Fruit fly (Drosophila melanogaster): ENCODE measurements around the gene CG7430.
"Not testable (repeated sequence)": the region's sequence is repeated elsewhere in the genome, so short reads cannot be mapped to it uniquely, and the experiment has no call there.

CG7430 gene

dm6 chr3L:17846982-17847355 is 253 bp downstream of the CG7430 start:
- TF ChIP-seq noc (tag; optimal IDR thresholded peaks at IDR 0.05), result no peak

dm6 chr3L:17849517-17849916 is 2.8 kb downstream of the CG7430 start, which contains the start of gene TrpRS-m:
TrpRS-m (plus strand) TSS chr3L:17849727.
- no peak for TF ChIP-seq noc (tag; optimal IDR thresholded peaks at IDR 0.05)

- TF ChIP-seq noc (tag; optimal IDR thresholded peaks at IDR 0.05), result peak; percentile 94
Observed at dm6 chr3L:17856655-17857479, 10.2 kb downstream of the CG7430 start, which contains the start of gene CG5535. CG5535 (minus strand) TSS chr3L:17856794.

dm6 chr3L:17858174-17858573 is 11.5 kb downstream of the CG7430 start, which contains the start of gene CG34002:
CG34002 (plus strand) TSS chr3L:17858474.
- TF ChIP-seq noc (tag; optimal IDR thresholded peaks at IDR 0.05), result not testable (repeated sequence)

DNA sequence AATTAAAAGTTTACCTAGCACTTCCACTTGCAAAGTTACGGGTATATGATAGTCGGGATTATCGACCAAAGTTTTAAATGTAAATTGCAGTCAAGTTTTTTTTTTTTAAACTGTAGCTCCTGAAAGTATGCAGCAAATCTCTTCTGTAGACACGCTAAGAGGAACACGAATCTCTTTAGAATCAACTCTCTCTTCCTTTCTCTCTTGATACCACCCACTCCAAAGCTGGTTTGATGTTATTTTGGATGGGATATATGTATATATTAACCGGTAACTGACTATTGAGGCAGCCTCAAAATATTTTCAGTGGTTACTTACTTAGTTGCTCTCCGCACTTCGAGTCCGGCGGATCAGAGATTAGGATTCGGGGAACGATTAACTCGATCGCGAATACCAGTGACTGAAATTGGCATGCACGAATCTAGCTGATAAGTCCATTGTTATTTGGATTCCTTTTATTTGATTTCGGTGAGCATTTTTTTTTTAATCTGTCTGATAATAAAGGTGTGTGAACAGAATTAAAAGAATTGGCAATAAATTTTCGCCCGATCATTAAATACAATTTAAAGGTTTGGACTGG is 32.2 kb downstream of the CG7430 start, which contains the start of gene CG7408:
CG7408 (plus strand) TSS at position 316 of the 580 bp plus-strand sequence.
- TF ChIP-seq noc (tag; optimal IDR thresholded peaks at IDR 0.05), result no peak

DNA sequence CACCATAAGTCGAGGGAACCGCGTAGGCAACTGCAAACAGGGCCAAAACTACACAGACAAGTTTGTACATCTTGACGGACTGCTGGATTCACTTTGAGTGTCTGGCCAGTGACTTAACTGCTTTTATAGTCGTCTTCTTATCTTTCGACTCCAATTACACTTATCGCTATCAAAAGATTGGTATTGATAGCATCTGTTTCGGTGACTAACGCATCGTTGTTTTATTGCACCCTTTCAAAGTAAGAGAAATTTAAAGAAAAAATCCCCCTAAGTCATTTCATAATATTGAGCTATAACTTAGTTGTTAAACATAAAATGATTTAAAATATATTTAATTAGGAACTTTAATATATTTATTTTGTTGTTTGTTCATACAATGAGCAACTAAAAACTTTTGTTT is 37.6 kb downstream of the CG7430 start, which contains the start of gene CG5506:
CG5506 (minus strand) TSS at position 101 of the 400 bp plus-strand sequence.
- no peak for TF ChIP-seq noc (tag; optimal IDR thresholded peaks at IDR 0.05)

DNA sequence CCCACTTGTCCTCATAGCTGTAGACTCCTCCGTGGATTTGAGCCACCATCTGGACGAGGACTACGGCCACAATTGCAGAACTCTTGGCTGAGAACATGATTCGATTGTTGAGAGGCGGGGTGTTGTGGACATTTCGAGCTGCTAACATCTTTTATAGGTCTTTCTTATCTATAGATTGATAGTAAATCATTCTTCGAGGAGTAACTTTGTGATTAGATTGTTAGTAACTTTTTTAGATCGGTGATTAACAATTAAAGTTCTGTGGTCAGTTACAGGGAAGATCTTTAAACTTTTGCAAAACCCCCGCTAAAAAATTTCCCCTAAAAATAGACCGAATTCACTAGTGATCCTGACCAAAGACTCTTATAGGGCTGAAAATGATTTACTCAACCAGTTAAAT is 39.8 kb downstream of the CG7430 start, which contains the start of gene CG16775:
CG16775 (minus strand) TSS at position 101 of the 400 bp plus-strand sequence.
- TF ChIP-seq noc (tag; optimal IDR thresholded peaks at IDR 0.05), result no peak

DNA sequence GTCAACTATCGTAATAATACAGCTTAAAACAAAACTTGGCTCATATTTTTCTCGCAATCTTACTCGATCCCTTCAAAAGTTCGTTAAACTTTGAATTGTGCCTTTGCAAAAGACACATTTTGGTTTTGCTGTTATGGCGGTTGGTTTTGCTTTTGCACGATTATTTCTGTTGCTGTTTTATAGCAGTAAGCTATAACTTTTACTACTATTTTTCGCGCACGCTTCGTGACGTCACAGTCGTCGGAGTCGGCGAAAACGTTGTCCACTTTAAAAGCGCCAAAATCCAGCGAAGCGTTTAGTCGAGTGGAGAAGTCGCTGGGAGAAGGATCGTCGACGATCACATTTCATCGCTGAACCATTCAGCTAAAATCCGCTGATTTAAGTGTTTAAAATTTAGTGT is 40.7 kb downstream of the CG7430 start, which contains the start of gene CG7402:
CG7402 (plus strand) TSS at position 313 of the 400 bp plus-strand sequence.
- no peak for TF ChIP-seq noc (tag; optimal IDR thresholded peaks at IDR 0.05)

DNA sequence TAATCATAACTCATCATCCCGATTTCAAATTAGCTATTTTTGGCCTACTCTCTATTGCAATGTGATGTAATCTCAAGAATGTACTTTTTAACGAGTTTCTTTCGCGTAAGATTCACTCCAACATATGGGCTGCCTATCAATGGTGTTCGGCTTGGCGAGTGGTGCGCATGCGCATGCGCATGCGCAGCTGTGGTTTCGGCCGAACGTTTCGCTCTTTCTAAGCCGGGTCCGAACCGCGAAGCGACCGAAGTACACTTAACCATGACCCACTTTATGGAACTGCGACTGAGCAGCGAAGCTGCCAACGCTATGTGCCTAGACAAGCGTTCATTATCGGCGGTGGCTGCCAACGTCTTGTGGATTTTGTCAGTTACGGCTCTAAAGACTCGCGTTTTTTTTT is 46.9 kb downstream of the CG7430 start:
- TF ChIP-seq noc (tag; optimal IDR thresholded peaks at IDR 0.05), result no peak

dm6 chr3L:17895815-17896275 is 49.1 kb downstream of the CG7430 start, which contains the start of gene Tsp74F:
Tsp74F (minus strand) TSS chr3L:17895862.
- no peak for TF ChIP-seq noc (tag; optimal IDR thresholded peaks at IDR 0.05)

- no peak for TF ChIP-seq noc (tag; optimal IDR thresholded peaks at IDR 0.05)
Observed at dm6 chr3L:17898606-17899005, 51.9 kb downstream of the CG7430 start.
